Worm (Caenorhabditis elegans): Measurements from ENCODE around the gene R07E3.1.

The R07E3.1 gene

ce11 chrX:10340986-10341385 is at the start of gene R07E3.1:
TSS of gene R07E3.1 (minus strand) at chrX:10341161.
- TF ChIP-seq tbx-2 (tag; optimal IDR thresholded peaks at IDR 0.05) (no peak), irx-1 (tag; optimal IDR thresholded peaks at IDR 0.05) (no peak), snpc-4 (tag; optimal IDR thresholded peaks at IDR 0.05) (no peak), elt-2 (tag; optimal IDR thresholded peaks at IDR 0.05) (peak; percentile 73), fkh-8 (tag; optimal IDR thresholded peaks at IDR 0.05) (no peak)

- TF ChIP-seq pax-3 (tag; optimal IDR thresholded peaks at IDR 0.05) (no peak), nhr-85 (tag) (no peak), lin-15B (tag; optimal IDR thresholded peaks at IDR 0.05) (no peak), unc-30 (tag; optimal IDR thresholded peaks at IDR 0.05) (no peak), ztf-4 (tag; optimal IDR thresholded peaks at IDR 0.05) (no peak), lin-35 (GFP tag; optimal IDR thresholded peaks at IDR 0.05) (no peak), lin-13 (GFP tag; optimal IDR thresholded peaks at IDR 0.05) (no peak), unc-86 (tag; optimal IDR thresholded peaks at IDR 0.05) (no peak), rnt-1 (tag; optimal IDR thresholded peaks at IDR 0.05) (no peak), fos-1 (tag; optimal IDR thresholded peaks at IDR 0.05) (no peak), nhr-47 (tag; optimal IDR thresholded peaks at IDR 0.05) (no peak), mef-2 (tag; optimal IDR thresholded peaks at IDR 0.05) (no peak), lin-14 (GFP tag; optimal IDR thresholded peaks at IDR 0.05) (no peak), F16B12.6 (tag; optimal IDR thresholded peaks at IDR 0.05) (no peak)
These were observed 45.4 kb upstream of the R07E3.1 start, which contains the start of gene dyf-6 for ce11 chrX:10386408-10386807. TSS of gene dyf-6 (minus strand) at chrX:10386508.

- TF ChIP-seq ceh-63 (GFP tag; optimal IDR thresholded peaks at IDR 0.05) (no peak), lin-14 (GFP tag; optimal IDR thresholded peaks at IDR 0.05) (peak; percentile 24), mdl-1 (tag; optimal IDR thresholded peaks at IDR 0.05) (no peak), skn-1 (tag; optimal IDR thresholded peaks at IDR 0.05) (no peak), egl-13 (tag; optimal IDR thresholded peaks at IDR 0.05) (no peak), ztf-4 (tag; optimal IDR thresholded peaks at IDR 0.05) (no peak), lin-13 (GFP tag; optimal IDR thresholded peaks at IDR 0.05) (no peak), tlp-1 (tag; optimal IDR thresholded peaks at IDR 0.05) (no peak), nhr-85 (tag) (peak; percentile 10), ets-5 (GFP tag; IDR thresholded peaks at IDR 0.05) (no peak), pqm-1 (tag; optimal IDR thresholded peaks at IDR 0.05) (no peak), dsc-1 (tag; optimal IDR thresholded peaks at IDR 0.05) (peak; percentile 36), jun-1 (tag; optimal IDR thresholded peaks at IDR 0.05) (no peak), zip-4 (GFP tag; optimal IDR thresholded peaks at IDR 0.05) (peak; percentile 56), fkh-8 (tag; optimal IDR thresholded peaks at IDR 0.05) (peak; percentile 62), nhr-76 (tag; optimal IDR thresholded peaks at IDR 0.05) (no peak), pax-3 (tag; optimal IDR thresholded peaks at IDR 0.05) (no peak), lsy-2 (tag; optimal IDR thresholded peaks at IDR 0.05) (no peak), nhr-71 (tag; optimal IDR thresholded peaks at IDR 0.05) (peak; percentile 46), lin-39 (tag; optimal IDR thresholded peaks at IDR 0.05) (no peak), nhr-47 (tag; optimal IDR thresholded peaks at IDR 0.05) (peak; percentile 8), unc-30 (tag; optimal IDR thresholded peaks at IDR 0.05) (no peak), ceh-82 (tag; optimal IDR thresholded peaks at IDR 0.05) (no peak)
These were observed 45.0 kb upstream of the R07E3.1 start for ce11 chrX:10386001-10386400.

- TF ChIP-seq ceh-90 (tag; optimal IDR thresholded peaks at IDR 0.05) (no peak), nhr-19 (GFP tag; conservative IDR thresholded peaks at IDR 0.05) (no peak)
These were observed 38.7 kb upstream of the R07E3.1 start, which contains the start of gene rme-4 for ce11 chrX:10379678-10380077. TSS of gene rme-4 (minus strand) at chrX:10379845.

ce11 chrX:10377663-10378062 is 36.7 kb upstream of the R07E3.1 start:
- no peak for TF ChIP-seq ceh-90 (tag; optimal IDR thresholded peaks at IDR 0.05)
- TF ChIP-seq unc-130 (tag; optimal IDR thresholded peaks at IDR 0.05), result peak; percentile 37
- no peak for TF ChIP-seq nhr-237 (tag; optimal IDR thresholded peaks at IDR 0.05)
- peak; percentile 84 for TF ChIP-seq sox-4 (tag; optimal IDR thresholded peaks at IDR 0.05)
- TF ChIP-seq mab-9 (GFP tag; IDR thresholded peaks at IDR 0.05), result peak; percentile 64
- no peak for TF ChIP-seq pqm-1 (tag; optimal IDR thresholded peaks at IDR 0.05)
- peak; percentile 78 for TF ChIP-seq zip-4 (GFP tag; optimal IDR thresholded peaks at IDR 0.05)
- TF ChIP-seq fkh-10 (GFP tag; optimal IDR thresholded peaks at IDR 0.05), result peak; percentile 68
- no peak for TF ChIP-seq fkh-4 (tag; optimal IDR thresholded peaks at IDR 0.05; ENCODE audit: borderline replicate concordance)
- TF ChIP-seq blmp-1 (tag; optimal IDR thresholded peaks at IDR 0.05), result peak; percentile 92
- no peak for TF ChIP-seq sptf-1 (tag; optimal IDR thresholded peaks at IDR 0.05)
- peak; percentile 63 for TF ChIP-seq pax-3 (tag; optimal IDR thresholded peaks at IDR 0.05)
- TF ChIP-seq lsy-2 (tag; optimal IDR thresholded peaks at IDR 0.05), result peak; percentile 92
- peak; percentile 51 for TF ChIP-seq C04F5.9 (tag; optimal IDR thresholded peaks at IDR 0.05)
- peak; percentile 97 for TF ChIP-seq nhr-71 (tag; optimal IDR thresholded peaks at IDR 0.05)
- TF ChIP-seq nhr-90 (tag; optimal IDR thresholded peaks at IDR 0.05; ENCODE audit: poor library complexity), result peak; percentile 92
- TF ChIP-seq aly-2 (tag; optimal IDR thresholded peaks at IDR 0.05), result peak; percentile 50
